Worm (Caenorhabditis elegans): ENCODE data around the gene nhr-237.

DNA sequence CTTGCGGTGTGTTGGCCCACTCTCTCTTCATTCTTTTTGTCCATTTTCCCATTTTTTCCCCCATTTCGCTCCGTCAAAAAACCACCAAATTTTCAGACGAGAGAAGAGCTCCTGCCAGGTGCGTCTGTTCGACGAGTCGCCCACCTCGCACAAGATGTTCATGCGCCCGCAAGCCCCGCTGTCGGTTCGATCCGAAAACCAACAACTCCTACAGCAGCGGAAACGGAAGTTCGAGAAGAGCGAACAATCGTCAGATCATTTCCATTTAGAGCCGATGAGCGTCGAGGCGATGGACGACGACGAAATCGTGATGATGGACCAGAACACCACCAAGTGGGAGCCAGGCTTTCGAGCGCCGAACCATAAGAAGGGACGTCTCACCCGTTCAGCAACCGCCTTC is 43.4 kb downstream of the nhr-237 start:
- TF ChIP-seq pha-4 (GFP tag; IDR thresholded peaks at IDR 0.05) (no peak), pha-4 (tag; optimal IDR thresholded peaks at IDR 0.05) (no peak), nhr-76 (tag; optimal IDR thresholded peaks at IDR 0.05) (no peak), mep-1 (tag; optimal IDR thresholded peaks at IDR 0.05) (no peak), ZK546.5 (tag; optimal IDR thresholded peaks at IDR 0.05) (no peak)

Data from whole organism, L4 larva.